Fruit fly (Drosophila melanogaster): ENCODE data around the gene CG42537.

Gene CG42537

DNA sequence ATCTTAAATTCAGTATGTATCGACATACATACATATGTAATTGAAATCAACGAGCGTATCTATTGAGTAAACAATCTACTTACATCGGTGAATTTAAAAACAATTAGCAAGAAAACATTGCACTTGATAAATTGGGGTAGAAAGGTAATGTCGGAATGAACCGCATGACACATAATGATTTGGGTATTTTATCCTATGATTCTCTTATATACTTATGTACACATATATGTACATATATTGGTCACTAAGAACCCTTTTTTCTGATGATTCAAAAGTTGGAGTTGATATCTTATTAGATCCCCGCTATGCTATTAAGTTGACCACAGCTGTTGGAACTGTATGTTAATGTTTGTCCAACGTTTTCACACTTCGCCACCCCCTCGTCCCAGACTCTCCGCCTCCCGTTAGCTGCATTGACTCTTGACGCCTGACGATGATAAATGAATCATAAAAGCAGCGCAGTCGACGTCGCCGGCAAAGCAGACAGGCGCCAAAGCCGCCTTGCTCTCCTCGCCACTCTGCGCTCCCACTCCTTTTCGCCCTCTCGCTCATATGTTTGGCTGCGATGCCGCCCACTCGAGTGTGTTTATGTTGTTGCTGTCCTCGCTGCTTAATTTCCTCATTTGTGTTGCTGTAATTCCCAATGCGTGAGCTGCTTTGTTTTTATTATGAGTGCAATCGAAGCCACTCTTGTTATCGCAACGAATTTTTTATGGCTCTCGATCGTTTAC is 24.5 kb upstream of the CG42537 start (continued):
- no peak for TF ChIP-seq maf-S (GFP tag; optimal IDR thresholded peaks at IDR 0.05)
- TF ChIP-seq CG4820 (GFP tag; optimal IDR thresholded peaks at IDR 0.05) = peak; percentile 45
- TF ChIP-seq ash1 (GFP tag; optimal IDR thresholded peaks at IDR 0.05) = no peak
- TF ChIP-seq CG4854 (GFP tag; optimal IDR thresholded peaks at IDR 0.05) = no peak
- no peak for TF ChIP-seq CG6254 (GFP tag; optimal IDR thresholded peaks at IDR 0.05)
- TF ChIP-seq CG17328 (GFP tag; IDR thresholded peaks at IDR 0.05) = no peak
- no peak for TF ChIP-seq Rx (GFP tag; IDR thresholded peaks at IDR 0.05)
- peak; percentile 4 for TF ChIP-seq Hsf (GFP tag; optimal IDR thresholded peaks at IDR 0.05)
- TF ChIP-seq CG16779 (GFP tag; IDR thresholded peaks at IDR 0.05) = no peak
- TF ChIP-seq sens (GFP tag) = peak; percentile 82
- TF ChIP-seq mam (GFP tag; optimal IDR thresholded peaks at IDR 0.05) = peak; percentile 11
- peak; percentile 46 for TF ChIP-seq grau (tag; optimal IDR thresholded peaks at IDR 0.05)
- TF ChIP-seq Sox100B (GFP tag; optimal IDR thresholded peaks at IDR 0.05) = peak; percentile 58
- TF ChIP-seq CG10209 (GFP tag; optimal IDR thresholded peaks at IDR 0.05) = peak; percentile 40
- peak; percentile 63 for TF ChIP-seq gem (tag; optimal IDR thresholded peaks at IDR 0.05)
- no peak for TF ChIP-seq mld (GFP tag; IDR thresholded peaks at IDR 0.05; ENCODE audit: partially characterized antibody)
- TF ChIP-seq CG11560 (tag; IDR thresholded peaks at IDR 0.05) = no peak
- TF ChIP-seq CG3281 (GFP tag; optimal IDR thresholded peaks at IDR 0.05) = peak; percentile 28
- TF ChIP-seq vfl (GFP tag; optimal IDR thresholded peaks at IDR 0.05) = no peak
- TF ChIP-seq toy (GFP tag; IDR thresholded peaks at IDR 0.05) = no peak
- peak; percentile 12 for TF ChIP-seq dmrt11E (tag; optimal IDR thresholded peaks at IDR 0.05)
- TF ChIP-seq dan (GFP tag; IDR thresholded peaks at IDR 0.05) = no peak
- TF ChIP-seq Oaz (GFP tag; IDR thresholded peaks at IDR 0.05) = no peak
- no peak for TF ChIP-seq tap (tag; optimal IDR thresholded peaks at IDR 0.05)
- TF ChIP-seq CkIIα-i1 (GFP tag; IDR thresholded peaks at IDR 0.05) = no peak
- no peak for TF ChIP-seq Bteb2 (GFP tag; optimal IDR thresholded peaks at IDR 0.05)
- no peak for TF ChIP-seq CG6272 (GFP tag; IDR thresholded peaks at IDR 0.05)
- TF ChIP-seq CG16863 (GFP tag; optimal IDR thresholded peaks at IDR 0.05) = no peak
- TF ChIP-seq CG30020 (tag; optimal IDR thresholded peaks at IDR 0.05) = no peak
- TF ChIP-seq Vsx1 (GFP tag; optimal IDR thresholded peaks at IDR 0.05) = no peak
- TF ChIP-seq CG8944 (GFP tag; optimal IDR thresholded peaks at IDR 0.05) = no peak
- no peak for TF ChIP-seq H15 (GFP tag; IDR thresholded peaks at IDR 0.05)
- no peak for TF ChIP-seq E2f1 (GFP tag; IDR thresholded peaks at IDR 0.05)
- peak in 1 of 2 experiments; percentile 29 for TF ChIP-seq Hr78 (GFP tag; optimal IDR thresholded peaks at IDR 0.05)
- peak; percentile 33 for TF ChIP-seq Blimp-1 (GFP tag; optimal IDR thresholded peaks at IDR 0.05)
- TF ChIP-seq MTF-1 (GFP tag; optimal IDR thresholded peaks at IDR 0.05; ENCODE audit: borderline replicate concordance) = no peak
- no peak for TF ChIP-seq CG15601 (tag; optimal IDR thresholded peaks at IDR 0.05)
- peak; percentile 68 for TF ChIP-seq CG11696 (GFP tag; IDR thresholded peaks at IDR 0.05)
- TF ChIP-seq vvl (GFP tag; IDR thresholded peaks at IDR 0.05) = 0 out of 2 replicates have a peak, but pooled peaks have one; percentile 9
- TF ChIP-seq CHES-1-like (GFP tag; optimal IDR thresholded peaks at IDR 0.05) = no peak
- TF ChIP-seq CG30403 (GFP tag; optimal IDR thresholded peaks at IDR 0.05) = peak; percentile 52
- TF ChIP-seq bcd (GFP tag; optimal IDR thresholded peaks at IDR 0.05) = peak; percentile 39
- TF ChIP-seq CG8089 (GFP tag; optimal IDR thresholded peaks at IDR 0.05) = no peak
- peak; percentile 54 for TF ChIP-seq org-1 (GFP tag; optimal IDR thresholded peaks at IDR 0.05)
- TF ChIP-seq CG13894 (tag; optimal IDR thresholded peaks at IDR 0.05) = no peak
- peak; percentile 48 for TF ChIP-seq CG2712 (tag; optimal IDR thresholded peaks at IDR 0.05)
- no peak for TF ChIP-seq CG1792 (GFP tag; optimal IDR thresholded peaks at IDR 0.05)
- peak; percentile 12 for TF ChIP-seq NfI (GFP tag; optimal IDR thresholded peaks at IDR 0.05)
- no peak for TF ChIP-seq Ada2b (GFP tag; IDR thresholded peaks at IDR 0.05)
- no peak for TF ChIP-seq CG12299 (tag; optimal IDR thresholded peaks at IDR 0.05)

All from whole organism, embryonic.